Worm (Caenorhabditis elegans) whole organism, L4 larva: ENCODE data around the gene C46F9.5.

Experiments
- aly-2 ChIP-seq: sonication (generic microtip); optimal IDR thresholded peaks from 2 replicates; lab custom pipeline; 2018; ENCODE audit warnings: missing biosample characterization, missing genetic modification characterization
- ama-1 ChIP-seq: fragments of 150-350 bp; optimal IDR thresholded peaks from 2 replicates; lab custom pipeline; 2014; ENCODE audit warnings: inconsistent platforms, mixed read lengths
- lim-7 ChIP-seq: fragments of 200-800 bp; sonication (Bioruptor generic); IDR thresholded peaks from 2 replicates; pipeline ENCODE4 v1.3.6; 2022; ENCODE audit warnings: missing genetic modification characterization, missing compliant biosample characterization
- mxl-3 ChIP-seq: fragments of 200-800 bp; sonication (Bioruptor generic); optimal IDR thresholded peaks from 2 replicates; lab custom pipeline; 2018; ENCODE audit warnings: mild to moderate bottlenecking, missing genetic modification characterization, missing compliant biosample characterization
- nhr-11 ChIP-seq: fragments of 150-350 bp; optimal IDR thresholded peaks from 2 replicates; lab custom pipeline; 2014; ENCODE audit warnings: missing biosample characterization, missing genetic modification characterization
- pha-4 ChIP-seq, 2 experiments: fragments of 150-350 bp in 1 of 2; fragments of 200-800 bp in 1 of 2; sonication (Bioruptor generic) in 1 of 2; IDR thresholded peaks in 1 of 2; optimal IDR thresholded peaks in 1 of 2; 2 replicates each; pipeline versions ENCODE4 v1.3.6 to Lab custom; 2014 to 2022; ENCODE audit warnings: missing genetic modification characterization in 2 of 2, missing genetic modification reagents in 2 of 2, missing biosample characterization in 1 of 2, missing compliant biosample characterization in 1 of 2
- pqm-1 ChIP-seq: sonication (generic microtip); optimal IDR thresholded peaks from 2 replicates; lab custom pipeline; 2017; ENCODE audit warnings: missing biosample characterization, missing genetic modification characterization
- snpc-4 ChIP-seq: fragments of 150-350 bp; optimal IDR thresholded peaks from 2 replicates; lab custom pipeline; 2014; ENCODE audit warnings: missing biosample characterization, missing genetic modification characterization
- zfp-2 ChIP-seq: sonication (generic microtip); optimal IDR thresholded peaks from 2 replicates; lab custom pipeline; 2016; ENCODE audit warnings: mild to moderate bottlenecking, missing genetic modification characterization, missing compliant biosample characterization

ce11 chrII:1886379-1886778 lies 9.0 kb upstream of the C46F9.5 start, which contains the start of gene math-7:
- TF ChIP-seq mxl-3 (GFP tag; lab: Kevin White, UChicago) (no peak), zfp-2 (no peak), snpc-4 (tag; lab: Kevin White, UChicago) (no peak), nhr-11 (tag; lab: Kevin White, UChicago) (no peak), aly-2 (tag; lab: Kevin White, UChicago) (no peak), pha-4 (GFP tag; IDR thresholded peaks at IDR 0.05; lab: Robert Waterston, UW) (no peak), pha-4 (tag; optimal IDR thresholded peaks at IDR 0.05; lab: Kevin White, UChicago) (no peak), pqm-1 (no peak), lim-7 (GFP tag; lab: Robert Waterston, UW) (no peak), ama-1 (lab: Kevin White, UChicago) (no peak)
